Fruit fly (Drosophila melanogaster) whole organism: ENCODE measurements around the gene CG7215.

Source experiments
- CG8478 ChIP-seq: fragments of >200 bp; optimal IDR thresholded peaks from 2 replicates; lab custom pipeline; 2018; ENCODE audit warnings: inconsistent platforms
- Dll ChIP-seq: fragments of >200 bp; optimal IDR thresholded peaks from 2 replicates; lab custom pipeline; 2017
- EcR ChIP-seq, 2 experiments: fragments of >200 bp; optimal IDR thresholded peaks; 2 replicates each; lab custom pipeline; 2017; ENCODE audit warnings: missing biosample characterization in 2 of 2, missing genetic modification characterization in 2 of 2, missing genetic modification reagents in 2 of 2
- pan ChIP-seq: fragments of >200 bp; optimal IDR thresholded peaks from 2 replicates; lab custom pipeline; 2017
- psq ChIP-seq: fragments of >200 bp; optimal IDR thresholded peaks from 2 replicates; lab custom pipeline; 2017
- usp ChIP-seq: fragments of >200 bp; optimal IDR thresholded peaks from 2 replicates; lab custom pipeline; 2017; ENCODE audit warnings: missing biosample characterization, missing genetic modification characterization, mixed read lengths

The CG7215 gene

DNA sequence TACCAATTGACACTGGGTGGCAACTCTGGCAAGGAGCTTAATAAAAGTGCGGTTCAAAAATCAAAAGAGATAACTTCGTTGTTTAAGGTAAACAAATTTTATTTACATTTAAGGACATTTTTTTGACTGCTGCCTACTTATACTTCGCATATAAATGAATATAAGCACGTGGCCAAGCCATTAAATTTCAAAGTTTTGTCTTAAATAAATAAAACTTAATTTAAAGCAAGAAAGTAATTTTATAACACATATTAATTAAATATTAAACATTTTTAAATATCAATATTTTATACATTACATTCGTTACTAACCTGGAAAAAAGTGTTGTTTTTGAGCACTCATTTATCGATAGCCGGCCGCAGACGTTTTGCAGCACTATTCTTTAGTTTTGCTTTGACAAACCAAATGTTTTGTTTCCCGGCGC, 21.6 kb upstream of the CG7215 start, which contains the start of the genes CG12321 and MED17:
Gene CG12321, minus strand, starts transcription at position 6 of the 424 bp plus-strand sequence.
Gene MED17, plus strand, starts transcription at position 371 of the 424 bp plus-strand sequence.
- TF ChIP-seq psq (lab: Kevin White, UChicago), result no peak
- no peak for TF ChIP-seq CG8478 (lab: Kevin White, UChicago)
- no peak for TF ChIP-seq pan (lab: Kevin White, UChicago)
- no peak for TF ChIP-seq EcR (GFP tag; optimal IDR thresholded peaks at IDR 0.05; lab: Kevin White, UChicago)
- no peak for TF ChIP-seq usp (GFP tag; lab: Kevin White, UChicago)
- TF ChIP-seq Dll (lab: Kevin White, UChicago), result no peak

DNA sequence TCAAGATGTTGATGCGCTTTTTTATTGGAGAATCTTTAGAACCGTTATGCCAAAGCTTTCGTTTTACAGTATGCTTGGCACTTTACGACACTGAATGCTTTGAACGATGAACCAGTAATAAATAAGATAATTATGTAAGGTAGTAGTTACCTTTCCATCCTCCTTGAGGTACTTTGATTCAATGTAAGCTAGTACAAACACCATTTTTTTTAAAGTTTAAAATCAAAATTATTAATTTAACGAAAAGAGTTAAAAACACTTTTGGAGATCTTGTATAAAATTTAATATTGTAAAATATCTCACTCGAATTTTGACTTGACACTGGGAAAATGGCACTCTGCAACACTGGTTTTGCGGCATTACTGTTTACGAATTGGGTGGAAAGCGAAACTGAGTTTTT, 18.3 kb upstream of the CG7215 start, which contains the start of the genes Arp5 and CG7208:
Gene Arp5, plus strand, starts transcription at position 114 of the 400 bp plus-strand sequence.
Gene CG7208, minus strand, starts transcription at position 331 of the 400 bp plus-strand sequence.
- TF ChIP-seq EcR (GFP tag; optimal IDR thresholded peaks at IDR 0.05; lab: Kevin White, UChicago) (no peak), psq (lab: Kevin White, UChicago) (no peak), CG8478 (lab: Kevin White, UChicago) (no peak), usp (GFP tag; lab: Kevin White, UChicago) (no peak), pan (lab: Kevin White, UChicago) (no peak), Dll (lab: Kevin White, UChicago) (no peak)

dm6 chr3R:18183244-18183643, 16.2 kb upstream of the CG7215 start, which contains the start of gene cdm:
Gene cdm (minus strand): TSS chr3R:18183479.
- TF ChIP-seq CG8478 (lab: Kevin White, UChicago), result no peak
- no peak for TF ChIP-seq usp (GFP tag; lab: Kevin White, UChicago)
- TF ChIP-seq EcR (GFP tag; optimal IDR thresholded peaks at IDR 0.05; lab: Kevin White, UChicago), result no peak
- TF ChIP-seq pan (lab: Kevin White, UChicago), result no peak
- TF ChIP-seq psq (lab: Kevin White, UChicago), result no peak
- TF ChIP-seq Dll (lab: Kevin White, UChicago), result no peak

DNA sequence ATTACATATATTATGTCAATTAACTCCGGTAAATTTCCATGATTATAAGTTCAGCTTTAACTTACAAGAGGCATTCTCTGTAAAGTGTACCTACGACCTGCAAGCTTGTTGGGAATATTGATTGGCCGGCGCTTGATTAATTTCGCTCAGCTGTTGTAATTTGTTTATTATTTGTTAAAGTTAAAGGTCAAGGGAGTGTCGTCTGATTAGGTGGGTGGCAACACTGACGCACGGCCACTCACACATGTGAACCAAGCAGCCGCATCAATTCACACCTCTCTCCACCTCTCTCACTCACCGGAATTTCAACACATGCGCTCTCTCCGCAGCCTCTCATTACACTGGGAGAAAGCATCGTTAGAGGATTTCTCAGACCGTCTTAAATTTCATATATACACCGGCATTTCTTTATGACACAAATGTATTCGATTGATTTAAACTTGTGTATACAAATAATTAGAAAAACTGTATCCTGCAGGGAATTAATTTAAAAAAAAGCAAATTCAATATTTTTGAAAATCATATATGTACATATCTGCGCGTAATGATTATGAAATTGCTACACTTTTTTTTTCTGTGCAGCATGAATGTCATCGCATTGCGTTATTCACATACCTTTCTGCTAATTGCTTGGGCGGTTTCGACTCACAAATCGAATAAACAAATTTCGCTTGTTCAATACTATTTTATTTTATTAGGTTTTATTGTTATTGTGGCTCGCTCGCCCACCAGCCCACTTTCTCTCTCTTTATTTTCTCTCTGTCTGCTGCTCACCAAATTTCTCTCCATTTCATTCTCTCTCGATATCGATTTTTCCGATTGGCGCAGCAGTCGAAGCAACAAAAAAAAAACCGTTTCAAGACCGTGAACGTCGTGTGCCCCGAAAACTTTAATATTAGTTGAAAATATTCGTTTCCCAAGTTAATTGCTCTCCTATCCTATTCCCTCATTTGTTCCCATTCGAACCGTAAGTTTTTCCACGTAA, 5.2 kb upstream of the CG7215 start:
- TF ChIP-seq pan (lab: Kevin White, UChicago) (no peak), Dll (lab: Kevin White, UChicago) (no peak)

- TF ChIP-seq psq (lab: Kevin White, UChicago) (no peak), EcR (GFP tag; optimal IDR thresholded peaks at IDR 0.05; lab: Kevin White, UChicago) (no peak), pan (lab: Kevin White, UChicago) (no peak), CG8478 (lab: Kevin White, UChicago) (no peak), Dll (lab: Kevin White, UChicago) (no peak), usp (GFP tag; lab: Kevin White, UChicago) (no peak)
Observed at dm6 chr3R:18169982-18170531, 3.0 kb upstream of the CG7215 start.

DNA sequence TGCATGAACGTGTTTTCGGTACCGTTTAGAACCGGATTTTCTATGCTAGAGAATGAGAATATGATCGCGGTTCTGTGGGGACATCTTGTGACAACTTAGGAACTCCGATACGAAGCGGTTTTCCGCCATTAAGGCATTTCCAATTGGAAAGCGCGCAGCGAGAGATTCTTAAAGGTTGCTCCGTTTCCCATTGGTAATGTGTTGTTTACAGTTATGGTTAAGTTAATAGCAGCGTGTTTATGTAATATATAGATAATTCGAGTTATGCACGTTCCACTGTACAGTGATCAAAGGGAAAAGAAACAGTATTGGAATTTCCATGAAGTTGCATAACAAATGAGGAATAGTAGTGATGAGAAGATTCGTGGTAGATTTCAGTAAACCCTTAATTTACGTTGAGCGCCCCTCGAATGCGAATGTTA, 1.9 kb upstream of the CG7215 start:
- no peak for TF ChIP-seq psq (lab: Kevin White, UChicago)
- no peak for TF ChIP-seq pan (lab: Kevin White, UChicago)
- no peak for TF ChIP-seq CG8478 (lab: Kevin White, UChicago)
- TF ChIP-seq usp (GFP tag; lab: Kevin White, UChicago), result no peak
- no peak for TF ChIP-seq EcR (GFP tag; optimal IDR thresholded peaks at IDR 0.05; lab: Kevin White, UChicago)
- TF ChIP-seq Dll (lab: Kevin White, UChicago), result no peak

DNA sequence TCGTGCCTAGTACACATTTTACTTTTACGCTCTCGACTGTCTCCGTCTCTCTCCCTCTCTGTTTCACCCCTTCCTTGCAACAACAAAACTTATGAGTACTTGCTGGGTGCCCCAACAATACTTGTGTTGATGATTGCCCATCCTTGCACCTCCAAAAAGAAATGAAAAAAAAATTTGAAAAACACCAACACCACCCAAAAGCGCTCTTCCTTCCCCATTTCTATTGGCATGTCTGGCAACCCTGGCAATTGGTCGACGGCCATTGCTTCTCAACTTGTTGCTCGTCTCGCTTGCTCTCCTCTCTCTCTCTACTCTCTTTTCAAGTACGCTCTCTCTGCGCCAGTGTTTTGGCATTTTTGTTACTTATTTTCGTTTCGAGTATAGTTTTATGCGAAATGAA, 1.3 kb upstream of the CG7215 start:
- TF ChIP-seq usp (GFP tag; lab: Kevin White, UChicago) (no peak), Dll (lab: Kevin White, UChicago) (peak; percentile 96)

dm6 chr3R:18167416-18168237, 554 bp upstream of the CG7215 start, which contains the start of gene wrd:
Gene wrd (plus strand): TSS chr3R:18167757.
- TF ChIP-seq pan (lab: Kevin White, UChicago) (no peak), Dll (lab: Kevin White, UChicago) (no peak), EcR (GFP tag; optimal IDR thresholded peaks at IDR 0.05; lab: Kevin White, UChicago) (no peak), CG8478 (lab: Kevin White, UChicago) (no peak), psq (lab: Kevin White, UChicago) (no peak), usp (GFP tag; lab: Kevin White, UChicago) (no peak)

- TF ChIP-seq usp (GFP tag; lab: Kevin White, UChicago) (no peak), psq (lab: Kevin White, UChicago) (no peak), Dll (lab: Kevin White, UChicago) (no peak), CG8478 (lab: Kevin White, UChicago) (no peak), EcR (GFP tag; optimal IDR thresholded peaks at IDR 0.05; lab: Kevin White, UChicago) (no peak), pan (lab: Kevin White, UChicago) (no peak)
Observed at dm6 chr3R:18166261-18166720, 782 bp downstream of the CG7215 start.

DNA sequence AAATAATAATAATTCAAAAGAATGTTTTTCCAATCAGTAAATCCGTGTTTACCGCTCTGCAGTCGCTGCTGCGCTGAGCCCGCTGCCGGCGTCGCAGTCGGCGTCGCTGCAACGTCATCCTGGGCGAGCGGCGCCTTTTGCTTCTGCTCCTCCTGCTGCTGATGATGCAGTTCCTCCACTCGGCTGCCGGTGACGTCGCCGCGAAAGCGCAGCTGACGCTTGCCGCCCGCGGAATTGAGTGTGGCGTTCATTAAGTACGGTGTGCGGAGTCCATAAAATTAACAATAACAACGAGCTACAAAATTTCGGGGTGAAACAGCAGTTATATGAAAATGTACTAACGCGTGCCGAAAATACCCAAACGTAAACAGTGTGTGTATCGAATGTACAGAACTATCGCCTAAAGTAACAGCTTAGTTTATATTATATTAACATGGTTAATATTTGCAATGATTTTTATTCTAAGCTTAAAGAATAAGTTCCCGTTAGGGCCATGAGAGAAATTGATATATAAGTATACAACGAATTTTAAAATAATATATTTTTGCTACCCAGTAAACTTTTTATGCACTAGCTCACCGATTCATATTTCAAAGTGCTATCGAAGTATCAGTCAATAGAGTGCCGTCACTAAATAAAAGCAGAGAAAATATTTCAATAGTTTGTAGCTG, 2.9 kb downstream of the CG7215 start, which contains the start of the genes CG7218 and Cbp20:
Gene CG7218, minus strand, starts transcription at position 346 of the 671 bp plus-strand sequence.
Gene Cbp20, plus strand, starts transcription at position 610 of the 671 bp plus-strand sequence.
- no peak for TF ChIP-seq CG8478 (lab: Kevin White, UChicago)
- TF ChIP-seq EcR (GFP tag; optimal IDR thresholded peaks at IDR 0.05; lab: Kevin White, UChicago), result no peak
- no peak for TF ChIP-seq usp (GFP tag; lab: Kevin White, UChicago)
- no peak for TF ChIP-seq psq (lab: Kevin White, UChicago)
- TF ChIP-seq pan (lab: Kevin White, UChicago), result no peak
- no peak for TF ChIP-seq Dll (lab: Kevin White, UChicago)
